Fruit fly (Drosophila melanogaster) whole organism, wandering third instar larva: ENCODE results near the gene CG3841.

ENCODE experiments used
- Abd-B ChIP-seq: fragments of >200 bp; optimal IDR thresholded peaks from 2 replicates; lab custom pipeline; 2017; ENCODE audit warnings: missing biosample characterization, missing genetic modification characterization
- CG32264 ChIP-seq: fragments of 200-800 bp; sonication (Bioruptor generic); optimal IDR thresholded peaks from 2 replicates; lab custom pipeline; 2016; ENCODE audit warnings: missing biosample characterization, missing genetic modification characterization
- Myc ChIP-seq: fragments of >200 bp; optimal IDR thresholded peaks from 2 replicates; lab custom pipeline; 2017
- OdsH ChIP-seq: fragments of 200-800 bp; sonication (Bioruptor generic); optimal IDR thresholded peaks from 2 replicates; lab custom pipeline; 2016; ENCODE audit warnings: missing biosample characterization, mild to moderate bottlenecking, missing genetic modification characterization
- Vsx2 ChIP-seq: fragments of 200-300, 225-300 bp; sonication (Bioruptor generic); optimal IDR thresholded peaks from 2 replicates; lab custom pipeline; 2018; ENCODE audit warnings: missing biosample characterization, missing genetic modification characterization; ENCODE audit not compliant: partially characterized antibody
- br ChIP-seq: fragments of 200-800 bp; sonication (Bioruptor generic); optimal IDR thresholded peaks from 2 replicates; lab custom pipeline; 2016; ENCODE audit warnings: missing biosample characterization, missing genetic modification characterization
- h ChIP-seq: fragments of 200-800 bp; sonication (Bioruptor generic); optimal IDR thresholded peaks from 3 replicates; lab custom pipeline; 2016; ENCODE audit warnings: missing biosample characterization, mild to moderate bottlenecking, missing genetic modification characterization
- lola ChIP-seq: fragments of >200 bp; optimal IDR thresholded peaks from 2 replicates; lab custom pipeline; 2017; ENCODE audit warnings: missing biosample characterization, missing genetic modification characterization
- pan ChIP-seq: fragments of >200 bp; optimal IDR thresholded peaks from 2 replicates; lab custom pipeline; 2017
- psq ChIP-seq: fragments of 200-800 bp; sonication (Bioruptor generic); optimal IDR thresholded peaks from 3 replicates; lab custom pipeline; 2017; ENCODE audit warnings: missing biosample characterization, mild to moderate bottlenecking, missing genetic modification characterization, moderate library complexity
- sv ChIP-seq: fragments of 200-800 bp; sonication (Bioruptor generic); optimal IDR thresholded peaks from 3 replicates; lab custom pipeline; 2016; ENCODE audit warnings: missing biosample characterization, missing genetic modification characterization
- usp ChIP-seq: fragments of >200 bp; optimal IDR thresholded peaks from 2 replicates; lab custom pipeline; 2017; ENCODE audit warnings: missing biosample characterization, missing genetic modification characterization

dm6 chr2L:9585942-9586341, 3.3 kb upstream of the CG3841 start:
- TF ChIP-seq Abd-B (GFP tag; lab: Kevin White, UChicago) = no peak
- no peak for TF ChIP-seq usp (GFP tag; lab: Kevin White, UChicago)
- TF ChIP-seq pan (lab: Kevin White, UChicago) = no peak
- TF ChIP-seq sv (GFP tag; lab: Kevin White, UChicago) = no peak
- no peak for TF ChIP-seq psq
- no peak for TF ChIP-seq CG32264 (GFP tag; lab: Kevin White, UChicago)
- no peak for TF ChIP-seq Vsx2 (GFP tag; lab: Kevin White, UChicago)
- TF ChIP-seq br = no peak
- TF ChIP-seq lola (GFP tag; lab: Kevin White, UChicago) = no peak
- no peak for TF ChIP-seq OdsH (GFP tag; lab: Kevin White, UChicago)
- no peak for TF ChIP-seq Myc (lab: Kevin White, UChicago)
- TF ChIP-seq h (GFP tag; lab: Kevin White, UChicago) = no peak
